Worm (Caenorhabditis elegans) whole organism, young adult: ENCODE measurements around the gene acl-8.
A peak's percentile ranks its signal among the peaks of the same experiment; 100 is the strongest.

Experiments used
- B0261.1 ChIP-seq: sonication (generic microtip); optimal IDR thresholded peaks from 2 replicates; lab custom pipeline; 2016; ENCODE audit warnings: mild to moderate bottlenecking, missing genetic modification characterization, moderate library complexity, missing compliant biosample characterization
- D2030.7 ChIP-seq: fragments of 200-800 bp; sonication (Bioruptor generic); IDR thresholded peaks from 2 replicates; pipeline ENCODE4 v1.3.6; 2022; ENCODE audit warnings: missing genetic modification reagents, missing genetic modification characterization, missing compliant biosample characterization
- F22D6.2 ChIP-seq: sonication (generic microtip); optimal IDR thresholded peaks from 2 replicates; lab custom pipeline; 2016; ENCODE audit warnings: mild to moderate bottlenecking, missing genetic modification characterization, missing compliant biosample characterization
- F33H1.4 ChIP-seq: fragments of 200-800 bp; sonication (Bioruptor generic); IDR thresholded peaks from 2 replicates; pipeline ENCODE4 v1.3.6; 2022; ENCODE audit warnings: missing genetic modification reagents, missing genetic modification characterization, missing compliant biosample characterization
- F55B11.4 ChIP-seq: sonication (generic microtip); optimal IDR thresholded peaks from 2 replicates; lab custom pipeline; 2016; ENCODE audit warnings: missing compliant biosample characterization, missing genetic modification characterization, borderline replicate concordance; ENCODE audit not compliant: insufficient read depth
- K12H6.12 ChIP-seq: fragments of 200-800 bp; sonication (Bioruptor generic); optimal IDR thresholded peaks from 2 replicates; lab custom pipeline; 2018; ENCODE audit warnings: mild to moderate bottlenecking, missing genetic modification characterization, missing compliant biosample characterization
- T07F8.4 ChIP-seq: sonication (generic microtip); optimal IDR thresholded peaks from 2 replicates; lab custom pipeline; 2016; ENCODE audit warnings: mild to moderate bottlenecking, missing genetic modification characterization, moderate library complexity, missing compliant biosample characterization
- Y56A3A.18 ChIP-seq: fragments of 200-800 bp; sonication (Bioruptor generic); IDR thresholded peaks from 2 replicates; pipeline ENCODE4 v1.3.6; 2022; ENCODE audit warnings: missing genetic modification reagents, missing genetic modification characterization, missing compliant biosample characterization
- attf-3 ChIP-seq: fragments of 200-800 bp; sonication (Bioruptor generic); conservative IDR thresholded peaks from 2 replicates; pipeline ENCODE4 v1.3.6; 2022; ENCODE audit warnings: missing genetic modification reagents, missing genetic modification characterization, missing compliant biosample characterization
- bed-1 ChIP-seq: fragments of 200-800 bp; sonication (Bioruptor generic); IDR thresholded peaks from 2 replicates; pipeline ENCODE4 v1.3.6; 2022; ENCODE audit warnings: missing genetic modification reagents, missing genetic modification characterization, missing compliant biosample characterization
- ceh-91 ChIP-seq: fragments of 200-800 bp; sonication (Bioruptor generic); IDR thresholded peaks from 2 replicates; pipeline ENCODE4 v1.3.6; 2022; ENCODE audit warnings: missing genetic modification reagents, missing genetic modification characterization, missing compliant biosample characterization
- efl-1 ChIP-seq: fragments of 150-350 bp; optimal IDR thresholded peaks from 2 replicates; lab custom pipeline; 2014; ENCODE audit warnings: missing biosample characterization, missing genetic modification reagents, missing genetic modification characterization
- egl-44 ChIP-seq: fragments of 200-800 bp; sonication (Bioruptor generic); IDR thresholded peaks from 2 replicates; pipeline ENCODE4 v1.3.6; 2022; ENCODE audit warnings: missing genetic modification reagents, missing genetic modification characterization, missing compliant biosample characterization
- him-1 ChIP-seq: sonication (generic microtip); optimal IDR thresholded peaks from 2 replicates; lab custom pipeline; 2016; ENCODE audit warnings: missing genotype, missing genetic modification reagents, missing genetic modification characterization, missing compliant biosample characterization
- hmg-20 ChIP-seq: fragments of 200-800 bp; sonication (Bioruptor generic); IDR thresholded peaks from 2 replicates; pipeline ENCODE4 v1.3.6; 2022; ENCODE audit warnings: missing genetic modification reagents, missing genetic modification characterization, missing compliant biosample characterization
- let-526 ChIP-seq: fragments of 200-800 bp; sonication (Bioruptor generic); IDR thresholded peaks from 2 replicates; pipeline ENCODE4 v1.3.6; 2022; ENCODE audit warnings: missing genetic modification reagents, missing genetic modification characterization, missing compliant biosample characterization
- lin-54 ChIP-seq: fragments of 200-800 bp; sonication (Bioruptor generic); optimal IDR thresholded peaks from 2 replicates; lab custom pipeline; 2018; ENCODE audit warnings: mild to moderate bottlenecking, missing genetic modification characterization, missing compliant biosample characterization
- lsl-1 ChIP-seq: fragments of 200-800 bp; sonication (Bioruptor generic); optimal IDR thresholded peaks from 2 replicates; lab custom pipeline; 2018; ENCODE audit warnings: mild to moderate bottlenecking, missing genetic modification characterization, moderate library complexity, missing compliant biosample characterization
- madf-3 ChIP-seq: fragments of 200-800 bp; sonication (Bioruptor generic); IDR thresholded peaks from 2 replicates; pipeline ENCODE4 v1.3.6; 2022; ENCODE audit warnings: missing genetic modification reagents, missing genetic modification characterization, missing compliant biosample characterization
- madf-6 ChIP-seq: fragments of 200-800 bp; sonication (Bioruptor generic); IDR thresholded peaks from 2 replicates; pipeline ENCODE4 v1.3.6; 2022; ENCODE audit warnings: missing genetic modification reagents, missing genetic modification characterization, missing compliant biosample characterization
- madf-8 ChIP-seq: fragments of 200-800 bp; sonication (Bioruptor generic); conservative IDR thresholded peaks from 2 replicates; pipeline ENCODE4 v1.3.6; 2022; ENCODE audit warnings: missing genetic modification reagents, missing genetic modification characterization, missing compliant biosample characterization
- nhr-80 ChIP-seq: sonication (generic microtip); optimal IDR thresholded peaks from 2 replicates; lab custom pipeline; 2016; ENCODE audit warnings: missing genetic modification characterization, missing compliant biosample characterization
- rcor-1 ChIP-seq: fragments of 200-800 bp; sonication (Bioruptor generic); IDR thresholded peaks from 2 replicates; pipeline ENCODE4 v1.3.6; 2022; ENCODE audit warnings: missing genetic modification reagents, missing genetic modification characterization, missing compliant biosample characterization
- snpc-1.3 ChIP-seq: sonication (generic microtip); optimal IDR thresholded peaks from 2 replicates; lab custom pipeline; 2017; ENCODE audit warnings: missing genetic modification characterization, mild to moderate bottlenecking, missing compliant biosample characterization, antibody characterized with exemption, moderate library complexity, missing genotype, missing genetic modification reagents; ENCODE audit not compliant: insufficient read depth
- snpc-3.4 ChIP-seq: sonication (generic microtip); optimal IDR thresholded peaks from 2 replicates; lab custom pipeline; 2017; ENCODE audit warnings: missing genetic modification characterization, mild to moderate bottlenecking, missing compliant biosample characterization, antibody characterized with exemption, moderate library complexity, missing genotype, missing genetic modification reagents
- snpc-4 ChIP-seq, 5 experiments: fragments of 150-350 bp in 1 of 5; sonication (generic microtip) in 4 of 5; optimal IDR thresholded peaks; 2 replicates each; lab custom pipeline; 2014 to 2018; ENCODE audit warnings: missing genetic modification characterization in 5 of 5, missing biosample characterization in 3 of 5, antibody characterized with exemption in 2 of 5, mild to moderate bottlenecking in 2 of 5, missing compliant biosample characterization in 2 of 5, missing genotype in 2 of 5, moderate library complexity in 2 of 5, missing genetic modification reagents in 1 of 5
- xnd-1 ChIP-seq: sonication (generic microtip); optimal IDR thresholded peaks from 2 replicates; lab custom pipeline; 2016; ENCODE audit warnings: missing genotype, missing genetic modification reagents, missing genetic modification characterization, missing compliant biosample characterization
- zim-3 ChIP-seq: sonication (generic microtip); optimal IDR thresholded peaks from 2 replicates; lab custom pipeline; 2017; ENCODE audit warnings: mild to moderate bottlenecking, missing genetic modification characterization, moderate library complexity, missing compliant biosample characterization
- ztf-18 ChIP-seq: sonication (generic microtip); optimal IDR thresholded peaks from 2 replicates; lab custom pipeline; 2016; ENCODE audit warnings: missing genotype, mild to moderate bottlenecking, missing genetic modification characterization, missing compliant biosample characterization

Gene acl-8

DNA sequence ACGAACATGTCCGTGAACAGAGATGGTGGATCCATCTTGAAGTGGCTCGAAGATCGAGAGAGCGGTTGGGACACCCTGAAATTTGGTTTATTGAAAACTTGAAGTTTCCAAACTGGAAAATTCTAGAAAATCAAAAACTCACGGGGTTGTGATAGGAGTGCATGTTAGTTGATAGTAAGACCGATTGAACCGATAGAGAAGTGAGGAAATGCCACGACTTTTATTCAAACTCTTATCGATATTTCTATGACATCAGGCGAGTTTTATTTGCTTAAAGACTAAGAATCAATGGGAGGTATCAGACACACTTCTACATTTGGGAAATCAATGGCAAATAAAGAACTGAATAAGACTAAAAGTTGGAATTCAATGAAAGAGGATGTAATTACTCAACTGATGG is 38.2 kb downstream of the acl-8 start, which contains the start of gene lec-10 (continued):
- no peak for TF ChIP-seq D2030.7 (GFP tag; lab: Robert Waterston, UW)
- TF ChIP-seq F22D6.2 (tag; lab: Kevin White, UChicago): no peak

DNA sequence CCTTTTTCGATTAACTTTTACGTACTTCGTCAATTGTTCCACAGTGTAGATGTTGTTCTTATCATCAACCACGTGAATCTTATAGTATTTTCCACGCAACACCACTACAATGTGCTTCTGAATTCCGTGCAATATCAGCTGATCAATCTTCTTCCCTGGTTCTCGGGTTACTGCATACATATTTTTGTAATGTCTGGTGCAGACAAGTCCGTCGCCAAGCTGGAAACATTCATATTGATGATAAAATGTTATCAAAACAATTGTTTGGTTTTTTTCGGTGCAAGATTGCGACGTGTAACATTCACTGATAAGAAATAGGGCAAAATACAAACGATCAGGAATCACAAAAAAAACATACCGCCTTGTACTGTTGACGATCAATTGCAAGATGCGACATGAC is 41.8 kb downstream of the acl-8 start:
- TF ChIP-seq let-526 (GFP tag; lab: Robert Waterston, UW): no peak
- peak; percentile 65 for TF ChIP-seq nhr-80

- TF ChIP-seq attf-3 (GFP tag; lab: Robert Waterston, UW): no peak
- no peak for TF ChIP-seq T07F8.4
- no peak for TF ChIP-seq bed-1
- TF ChIP-seq ztf-18 (tag; lab: Kevin White, UChicago): no peak
- no peak for TF ChIP-seq egl-44
Measured at ce11 chrV:6493821-6494220, 43.2 kb downstream of the acl-8 start, which contains the start of gene cpt-6. Gene cpt-6 (minus strand): TSS chrV:6493921.

ce11 chrV:6495353-6495752 is 44.7 kb downstream of the acl-8 start:
- TF ChIP-seq hmg-20 (GFP tag; lab: Robert Waterston, UW): no peak
- TF ChIP-seq F55B11.4 (tag; lab: Kevin White, UChicago): no peak
- TF ChIP-seq B0261.1 (tag; lab: Kevin White, UChicago): no peak
- peak; percentile 26 for TF ChIP-seq nhr-80

DNA sequence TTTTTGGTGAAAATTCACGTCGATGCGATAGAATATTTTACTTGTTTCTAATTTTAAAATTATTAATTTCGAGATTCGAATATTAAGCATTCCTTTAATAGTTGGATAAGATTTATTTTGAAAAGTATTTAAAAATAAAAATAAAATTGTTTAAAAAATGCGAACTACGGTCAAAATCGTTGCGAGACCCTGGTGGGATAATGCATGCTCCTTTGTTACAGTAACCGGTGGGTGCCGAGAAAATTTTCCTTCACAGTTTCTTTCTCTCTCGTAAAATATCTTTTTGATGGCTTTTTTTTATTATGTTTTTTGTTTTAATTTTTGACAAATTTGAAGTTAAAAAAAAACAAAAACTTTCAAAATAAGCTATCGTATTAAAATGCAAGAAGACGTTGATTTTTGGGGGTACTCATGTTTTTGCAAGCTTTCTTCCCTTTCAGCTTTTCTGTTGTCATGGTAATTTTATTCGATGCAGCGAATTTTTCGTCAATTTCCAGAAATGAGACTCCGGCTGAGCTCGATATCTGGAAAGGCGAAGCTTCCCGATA is 46.0 kb downstream of the acl-8 start, which contains the start of gene dgtr-1:
Gene dgtr-1, plus strand, starts transcription at position 498 of the 548 bp plus-strand sequence.
- TF ChIP-seq madf-3: no peak
- peak; percentile 93 for TF ChIP-seq F33H1.4 (GFP tag; lab: Robert Waterston, UW)
- TF ChIP-seq lin-54 (GFP tag; lab: Kevin White, UChicago): peak; percentile 54
- TF ChIP-seq snpc-4 (GFP tag; optimal IDR thresholded peaks at IDR 0.05; lab: Kevin White, UChicago): no peak
- no peak for TF ChIP-seq snpc-4 (tag; optimal IDR thresholded peaks at IDR 0.05; lab: Kevin White, UChicago)
- TF ChIP-seq snpc-3.4: peak; percentile 17
- TF ChIP-seq ceh-91: peak; percentile 67
- 0 out of 2 replicates have a peak, but pooled peaks have one; percentile 8 for TF ChIP-seq rcor-1 (GFP tag; lab: Robert Waterston, UW)
- TF ChIP-seq Y56A3A.18 (GFP tag; lab: Robert Waterston, UW): no peak
- TF ChIP-seq madf-6: peak; percentile 93
- TF ChIP-seq madf-8 (GFP tag; lab: Robert Waterston, UW): peak; percentile 77
- TF ChIP-seq lsl-1: peak; percentile 97
- TF ChIP-seq xnd-1 (tag; lab: Kevin White, UChicago): peak; percentile 78
- TF ChIP-seq efl-1 (GFP tag; lab: Kevin White, UChicago): peak; percentile 17
- peak; percentile 77 for TF ChIP-seq snpc-1.3 (tag; lab: Kevin White, UChicago)
- peak; percentile 18 for TF ChIP-seq him-1 (tag; lab: Kevin White, UChicago)
- no peak for TF ChIP-seq zim-3
- TF ChIP-seq, all 124 proteins: peak for 12

ce11 chrV:6498441-6498840 is 47.8 kb downstream of the acl-8 start:
- peak; percentile 8; the same call in 1 of the 2 replicates for TF ChIP-seq madf-6
- TF ChIP-seq K12H6.12: no peak
